Fruit fly (Drosophila melanogaster) Kc167 (cell line): ENCODE data around the gene CG2247.

Experiments
- Myc ChIP-seq: fragments of >200 bp; optimal IDR thresholded peaks from 2 replicates; lab custom pipeline; 2017; ENCODE audit warnings: missing external identifiers
- Sin3A ChIP-seq: fragments of >200 bp; optimal IDR thresholded peaks from 2 replicates; lab custom pipeline; 2018; ENCODE audit warnings: missing external identifiers
- h ChIP-seq: fragments of >200 bp; optimal IDR thresholded peaks from 3 replicates; lab custom pipeline; 2018; ENCODE audit warnings: missing external identifiers
- psq ChIP-seq: fragments of >200 bp; optimal IDR thresholded peaks from 2 replicates; lab custom pipeline; 2017; ENCODE audit warnings: missing external identifiers

DNA sequence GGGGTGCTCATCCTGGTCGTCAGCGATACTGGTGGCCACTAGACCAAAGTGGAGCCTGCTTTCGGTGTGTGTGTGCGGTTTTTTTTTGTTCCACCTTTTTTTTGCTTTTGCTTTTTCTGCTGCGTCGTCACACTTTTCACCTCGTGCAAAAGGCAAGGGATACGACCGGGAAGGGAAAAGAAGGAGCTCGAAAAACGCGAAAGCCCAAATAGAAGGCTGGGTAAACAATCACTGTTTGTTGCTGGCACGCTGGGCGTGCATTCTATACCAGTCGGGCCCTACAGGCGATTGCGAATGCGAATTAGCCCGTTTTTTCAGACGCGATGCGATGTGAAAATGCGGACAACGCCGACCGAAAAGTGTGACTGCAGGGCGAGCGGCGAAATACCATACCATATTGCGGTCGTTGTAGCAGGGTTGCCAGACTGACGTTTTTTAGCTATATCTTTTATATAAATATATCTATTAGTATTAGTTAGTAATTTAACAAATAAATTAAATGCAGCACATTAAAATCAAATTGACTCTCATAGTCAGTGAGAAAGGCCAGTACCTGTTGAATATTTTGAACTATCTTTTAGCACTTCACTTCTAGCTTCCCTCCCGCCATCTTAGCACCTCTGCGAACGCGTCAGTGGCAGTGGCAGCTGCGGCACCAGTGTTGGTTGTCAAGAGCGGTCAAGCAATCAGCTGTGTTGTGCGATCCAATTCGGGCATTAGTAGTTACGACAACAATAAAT is 41.3 kb downstream of the CG2247 start, which contains the start of the genes Polr2A and CG11699:
- TF ChIP-seq h (lab: Kevin White, UChicago) = no peak
- no peak for TF ChIP-seq Myc (lab: Kevin White, UChicago)
- no peak for TF ChIP-seq Sin3A (lab: Kevin White, UChicago)
- no peak for TF ChIP-seq psq (lab: Kevin White, UChicago)
